Worm (Caenorhabditis elegans) whole organism, L4 larva: ENCODE data around the gene math-37.
A peak's percentile ranks its signal among the peaks of the same experiment; 100 is the strongest.
"Not testable (repeated sequence)": the region's sequence is repeated elsewhere in the genome, so short reads cannot be mapped to it uniquely, and the experiment has no call there.

Experiments used
- D1046.2 ChIP-seq: fragments of 200-800 bp; sonication (Bioruptor generic); IDR thresholded peaks from 2 replicates; pipeline ENCODE4 v1.3.6; 2022; ENCODE audit warnings: missing genetic modification characterization, missing compliant biosample characterization
- T20F7.1 ChIP-seq: fragments of 200-800 bp; sonication (Bioruptor generic); optimal IDR thresholded peaks from 2 replicates; lab custom pipeline; 2018; ENCODE audit warnings: mild to moderate bottlenecking, missing genetic modification characterization, missing compliant biosample characterization
- T26A8.4 ChIP-seq: fragments of 200-800 bp; sonication (Bioruptor generic); IDR thresholded peaks from 2 replicates; pipeline ENCODE4 v1.3.6; 2022; ENCODE audit warnings: missing genetic modification characterization, missing compliant biosample characterization
- Y105C5A.15 ChIP-seq: fragments of 200-800 bp; sonication (Bioruptor generic); IDR thresholded peaks from 2 replicates; pipeline ENCODE4 v1.3.6; 2022; ENCODE audit warnings: missing genetic modification characterization, missing compliant biosample characterization
- aha-1 ChIP-seq: fragments of 150-350 bp; peaks from one replicate; lab custom pipeline; 2014; ENCODE audit warnings: missing biosample characterization, missing genetic modification characterization
- aly-2 ChIP-seq: sonication (generic microtip); optimal IDR thresholded peaks from 2 replicates; lab custom pipeline; 2018; ENCODE audit warnings: missing biosample characterization, missing genetic modification characterization
- ceh-20 ChIP-seq: fragments of 200-800 bp; sonication (Bioruptor generic); IDR thresholded peaks from 2 replicates; pipeline ENCODE4 v1.3.6; 2022; ENCODE audit warnings: missing genetic modification reagents, missing genetic modification characterization, missing compliant biosample characterization
- ceh-28 ChIP-seq: fragments of 150-350 bp; optimal IDR thresholded peaks from 2 replicates; lab custom pipeline; 2014; ENCODE audit warnings: missing biosample characterization, missing genetic modification reagents, missing genetic modification characterization
- ceh-82 ChIP-seq: sonication (generic microtip); optimal IDR thresholded peaks from 2 replicates; lab custom pipeline; 2017; ENCODE audit warnings: missing biosample characterization, missing genetic modification characterization
- ctbp-1 ChIP-seq: fragments of 200-800 bp; sonication (Bioruptor generic); IDR thresholded peaks from 2 replicates; pipeline ENCODE4 v1.3.6; 2022; ENCODE audit warnings: missing genetic modification reagents, missing genetic modification characterization, missing compliant biosample characterization
- egl-27 ChIP-seq: sonication (generic microtip); optimal IDR thresholded peaks from 3 replicates; lab custom pipeline; 2017; ENCODE audit warnings: missing biosample characterization, missing genetic modification reagents, missing genetic modification characterization
- fos-1 ChIP-seq: fragments of 150-350 bp; optimal IDR thresholded peaks from 2 replicates; lab custom pipeline; 2014; ENCODE audit warnings: missing biosample characterization, missing genetic modification characterization
- jun-1 ChIP-seq: fragments of 150-350 bp; optimal IDR thresholded peaks from 2 replicates; lab custom pipeline; 2014; ENCODE audit warnings: missing biosample characterization, missing genetic modification reagents, missing genetic modification characterization
- lim-7 ChIP-seq: fragments of 200-800 bp; sonication (Bioruptor generic); IDR thresholded peaks from 2 replicates; pipeline ENCODE4 v1.3.6; 2022; ENCODE audit warnings: missing genetic modification characterization, missing compliant biosample characterization
- lin-1 ChIP-seq: fragments of 200-800 bp; sonication (Bioruptor generic); IDR thresholded peaks from 2 replicates; pipeline ENCODE4 v1.3.6; 2022; ENCODE audit warnings: missing genetic modification reagents, missing genetic modification characterization, missing compliant biosample characterization
- lin-29 ChIP-seq: fragments of 200-800 bp; sonication (Bioruptor generic); IDR thresholded peaks from 2 replicates; pipeline ENCODE4 v1.3.6; 2022; ENCODE audit warnings: missing genetic modification reagents, missing genetic modification characterization, missing compliant biosample characterization
- lin-39 ChIP-seq: fragments of 150-350 bp; optimal IDR thresholded peaks from 2 replicates; lab custom pipeline; 2014; ENCODE audit warnings: missing biosample characterization, missing genetic modification reagents, missing genetic modification characterization
- mxl-3 ChIP-seq: fragments of 200-800 bp; sonication (Bioruptor generic); optimal IDR thresholded peaks from 2 replicates; lab custom pipeline; 2018; ENCODE audit warnings: mild to moderate bottlenecking, missing genetic modification characterization, missing compliant biosample characterization
- nhr-102 ChIP-seq: sonication (generic microtip); optimal IDR thresholded peaks from 2 replicates; lab custom pipeline; 2016; ENCODE audit warnings: mild to moderate bottlenecking, missing genetic modification characterization, moderate library complexity, missing compliant biosample characterization
- nhr-111 ChIP-seq: fragments of 200-800 bp; sonication (Bioruptor generic); optimal IDR thresholded peaks from 2 replicates; lab custom pipeline; 2018; ENCODE audit warnings: mild to moderate bottlenecking, missing genetic modification characterization, missing compliant biosample characterization
- nhr-28 ChIP-seq: fragments of 150-350 bp; optimal IDR thresholded peaks from 2 replicates; lab custom pipeline; 2014; ENCODE audit warnings: missing biosample characterization, missing genetic modification characterization
- nhr-6 ChIP-seq: fragments of 150-350 bp; optimal IDR thresholded peaks from 2 replicates; lab custom pipeline; 2014; ENCODE audit warnings: missing biosample characterization, missing genetic modification characterization
- pqm-1 ChIP-seq: sonication (generic microtip); optimal IDR thresholded peaks from 2 replicates; lab custom pipeline; 2017; ENCODE audit warnings: missing biosample characterization, missing genetic modification characterization
- set-16 ChIP-seq: fragments of 200-800 bp; sonication (Bioruptor generic); IDR thresholded peaks from 2 replicates; pipeline ENCODE4 v1.3.6; 2022; ENCODE audit warnings: missing genetic modification reagents, missing genetic modification characterization, missing compliant biosample characterization
- snpc-1.2 ChIP-seq: fragments of 200-800 bp; sonication (Bioruptor generic); IDR thresholded peaks from 2 replicates; pipeline ENCODE4 v1.3.6; 2022; ENCODE audit warnings: missing genetic modification reagents, missing genetic modification characterization, missing compliant biosample characterization
- tag-97 ChIP-seq: fragments of 200-800 bp; sonication (Bioruptor generic); IDR thresholded peaks from 2 replicates; pipeline ENCODE4 v1.3.6; 2022; ENCODE audit warnings: missing genetic modification characterization, missing compliant biosample characterization
- unc-39 ChIP-seq: sonication (generic microtip); optimal IDR thresholded peaks from 2 replicates; lab custom pipeline; 2017; ENCODE audit warnings: missing biosample characterization, missing genetic modification characterization
- unc-62 ChIP-seq, 3 experiments: fragments of 150-350 bp in 1 of 3; sonication (generic microtip); optimal IDR thresholded peaks in 2 of 3; peaks in 1 of 3; 1 replicate in 1 of 3; 2 replicates in 2 of 3; lab custom pipeline; 2014 to 2017; ENCODE audit warnings: missing biosample characterization in 3 of 3, missing genetic modification characterization in 3 of 3, missing genetic modification reagents in 3 of 3, missing genotype in 1 of 3

Gene math-37

ce11 chrII:2163370-2163882 is 41.4 kb upstream of the math-37 start, which contains the start of gene C33C12.11:
C33C12.11 (minus strand) TSS chrII:2163832.
- peak; percentile 87 for TF ChIP-seq set-16 (GFP tag; lab: Robert Waterston, UW)
- TF ChIP-seq, all 104 proteins: peak for 1; not testable (repeated sequence) for 103

ce11 chrII:2153708-2154107 is 31.7 kb upstream of the math-37 start, which contains the start of gene math-18:
math-18 (plus strand) TSS chrII:2154008.
- TF ChIP-seq Y105C5A.15 (GFP tag; lab: Robert Waterston, UW); ceh-20 (GFP tag; lab: Robert Waterston, UW); lin-39 (tag; lab: Kevin White, UChicago): not testable (repeated sequence)
- TF ChIP-seq, all 104 proteins: peak for 0; not testable (repeated sequence) for 104

- TF ChIP-seq pqm-1 (tag; lab: Kevin White, UChicago) (peak; percentile 51), nhr-28 (peak; percentile 14), aha-1 (tag; lab: Kevin White, UChicago) (no peak)
Measured at ce11 chrII:2152455-2152854, 30.5 kb upstream of the math-37 start.

- TF ChIP-seq D1046.2 (GFP tag; lab: Robert Waterston, UW): no peak
- TF ChIP-seq aha-1 (tag; lab: Kevin White, UChicago): peak; percentile 42
Measured at ce11 chrII:2150485-2150985, 28.5 kb upstream of the math-37 start, which contains the start of the genes C40A11.7 and C40A11.8. C40A11.7 (minus strand) TSS chrII:2150585. C40A11.8 (minus strand) TSS chrII:2150935.

ce11 chrII:2146900-2147375 is 24.9 kb upstream of the math-37 start, which contains the start of gene C40A11.2:
C40A11.2 (plus strand) TSS chrII:2146950.
- no peak for TF ChIP-seq nhr-111 (GFP tag; lab: Kevin White, UChicago)
- no peak for TF ChIP-seq egl-27 (tag; lab: Kevin White, UChicago)
- TF ChIP-seq unc-62 (GFP tag; optimal IDR thresholded peaks at IDR 0.05 in 1 of 2; lab: Kevin White, UChicago): peak in 1 of 2 experiments; percentile 52
- TF ChIP-seq unc-62 (tag; optimal IDR thresholded peaks at IDR 0.05; lab: Kevin White, UChicago): no peak
- TF ChIP-seq aly-2 (tag; lab: Kevin White, UChicago): no peak
- TF ChIP-seq ceh-28 (tag; lab: Kevin White, UChicago): no peak
- no peak for TF ChIP-seq ctbp-1 (GFP tag; lab: Robert Waterston, UW)

ce11 chrII:2145566-2145965 is 23.6 kb upstream of the math-37 start, which contains the start of gene C40A11.6:
C40A11.6 (minus strand) TSS chrII:2145666.
- no peak for TF ChIP-seq egl-27 (tag; lab: Kevin White, UChicago)

ce11 chrII:2140817-2141216 is 18.8 kb upstream of the math-37 start, which contains the start of gene C40A11.3:
C40A11.3 (plus strand) TSS chrII:2141117.
- TF ChIP-seq unc-62 (GFP tag; optimal IDR thresholded peaks at IDR 0.05 in 1 of 2; lab: Kevin White, UChicago): peak in 1 of 2 experiments; percentile 50
- TF ChIP-seq unc-62 (tag; optimal IDR thresholded peaks at IDR 0.05; lab: Kevin White, UChicago): no peak
- no peak for TF ChIP-seq T20F7.1 (GFP tag; lab: Kevin White, UChicago)
- TF ChIP-seq ceh-82: no peak
- no peak for TF ChIP-seq ctbp-1 (GFP tag; lab: Robert Waterston, UW)
- TF ChIP-seq aha-1 (tag; lab: Kevin White, UChicago): no peak
- no peak for TF ChIP-seq Y105C5A.15 (GFP tag; lab: Robert Waterston, UW)
- no peak for TF ChIP-seq fos-1 (tag; lab: Kevin White, UChicago)
- no peak for TF ChIP-seq lim-7

- no peak for TF ChIP-seq mxl-3 (GFP tag; lab: Kevin White, UChicago)
- TF ChIP-seq T26A8.4 (GFP tag; lab: Robert Waterston, UW): no peak
- no peak for TF ChIP-seq lin-29 (GFP tag; lab: Robert Waterston, UW)
- no peak for TF ChIP-seq Y105C5A.15 (GFP tag; lab: Robert Waterston, UW)
- no peak for TF ChIP-seq nhr-6 (tag; lab: Kevin White, UChicago)
- no peak for TF ChIP-seq unc-39 (tag; lab: Kevin White, UChicago)
- no peak for TF ChIP-seq ceh-20 (GFP tag; lab: Robert Waterston, UW)
- TF ChIP-seq jun-1 (tag; lab: Kevin White, UChicago): no peak
- no peak for TF ChIP-seq lin-1 (GFP tag; lab: Robert Waterston, UW)
- TF ChIP-seq tag-97 (GFP tag; lab: Robert Waterston, UW): no peak
- TF ChIP-seq egl-27 (tag; lab: Kevin White, UChicago): no peak
- no peak for TF ChIP-seq nhr-102 (tag; lab: Kevin White, UChicago)
- TF ChIP-seq snpc-1.2 (GFP tag; lab: Robert Waterston, UW): no peak
Measured at ce11 chrII:2138901-2139300, 16.9 kb upstream of the math-37 start.
